Fruit fly (Drosophila melanogaster) whole organism, embryonic: ENCODE data around the gene CG15741.

Source experiments
- Adf1 ChIP-seq: fragments of 200-800 bp; sonication (Bioruptor generic); IDR thresholded peaks from 2 replicates; pipeline ENCODE4 v1.3.6; 2022; ENCODE audit warnings: missing biosample characterization, missing genetic modification characterization
- CG10462 ChIP-seq: fragments of 200-800 bp; sonication (Bioruptor generic); optimal IDR thresholded peaks from 2 replicates; lab custom pipeline; 2016; ENCODE audit warnings: missing biosample characterization, missing genetic modification characterization
- CG12299 ChIP-seq: fragments of 200-800 bp; sonication (Bioruptor generic); optimal IDR thresholded peaks from 2 replicates; lab custom pipeline; 2018; ENCODE audit warnings: missing biosample characterization, mild to moderate bottlenecking, missing genetic modification characterization
- CG15479 ChIP-seq: fragments of 200-800 bp; sonication (Bioruptor generic); optimal IDR thresholded peaks from 3 replicates; lab custom pipeline; 2019; ENCODE audit warnings: missing biosample characterization, mild to moderate bottlenecking, missing genetic modification characterization, moderate library complexity
- CG15601 ChIP-seq: fragments of 200-800 bp; sonication (Bioruptor generic); optimal IDR thresholded peaks from 3 replicates; lab custom pipeline; 2019; ENCODE audit warnings: missing biosample characterization, mild to moderate bottlenecking, missing genetic modification characterization, moderate library complexity
- CG17385 ChIP-seq: fragments of 200-800 bp; sonication (Bioruptor generic); optimal IDR thresholded peaks from 3 replicates; lab custom pipeline; 2018; ENCODE audit warnings: missing biosample characterization, mild to moderate bottlenecking, missing genetic modification characterization
- CG1832 ChIP-seq: fragments of 200-800 bp; sonication (Bioruptor generic); optimal IDR thresholded peaks from 2 replicates; lab custom pipeline; 2017; ENCODE audit warnings: missing biosample characterization, mild to moderate bottlenecking, missing genetic modification characterization, inconsistent platforms
- CG2712 ChIP-seq: fragments of 200-800 bp; optimal IDR thresholded peaks from 3 replicates; lab custom pipeline; 2019; ENCODE audit warnings: missing biosample characterization, mild to moderate bottlenecking, missing genetic modification characterization, moderate library complexity
- CG3163 ChIP-seq: fragments of 200-800 bp; sonication (Bioruptor generic); optimal IDR thresholded peaks from 3 replicates; lab custom pipeline; 2016; ENCODE audit warnings: missing biosample characterization, missing genetic modification characterization
- CG8290 ChIP-seq, 3 experiments: fragments of 200-800 bp; sonication (Bioruptor generic); optimal IDR thresholded peaks; 2 replicates each; lab custom pipeline; 2016 to 2019; ENCODE audit warnings: missing biosample characterization in 3 of 3, missing genetic modification characterization in 3 of 3, mild to moderate bottlenecking in 2 of 3, moderate library complexity in 1 of 3
- CG8924 ChIP-seq: fragments of 200-800 bp; optimal IDR thresholded peaks from 3 replicates; lab custom pipeline; 2019; ENCODE audit warnings: missing biosample characterization, mild to moderate bottlenecking, missing genetic modification characterization, moderate library complexity
- Chrac-16 ChIP-seq: fragments of 200-800 bp; sonication (Bioruptor generic); optimal IDR thresholded peaks from 3 replicates; lab custom pipeline; 2016; ENCODE audit warnings: missing biosample characterization, missing genetic modification characterization
- Dfd ChIP-seq, 2 experiments: fragments of >200 bp; optimal IDR thresholded peaks; 2 replicates each; lab custom pipeline; 2017; ENCODE audit warnings: missing biosample characterization in 2 of 2, missing genetic modification characterization in 2 of 2
- Dref ChIP-seq: fragments of 200-800 bp; sonication (Bioruptor generic); IDR thresholded peaks from 2 replicates; pipeline ENCODE4 v1.3.6; 2022; ENCODE audit warnings: missing biosample characterization, missing genetic modification characterization
- HHEX ChIP-seq: fragments of 200-800 bp; sonication (Bioruptor generic); optimal IDR thresholded peaks from 3 replicates; lab custom pipeline; 2017; ENCODE audit warnings: missing biosample characterization, mild to moderate bottlenecking, missing genetic modification characterization, missing genetic modification reagents
- Hand ChIP-seq: fragments of 200-800 bp; sonication (Bioruptor generic); optimal IDR thresholded peaks from 2 replicates; lab custom pipeline; 2017; ENCODE audit warnings: mild to moderate bottlenecking, missing biosample characterization, missing genetic modification reagents, missing genetic modification characterization
- MESR4 ChIP-seq: fragments of 200-800 bp; sonication (Bioruptor generic); optimal IDR thresholded peaks from 2 replicates; lab custom pipeline; 2018; ENCODE audit warnings: missing biosample characterization, mild to moderate bottlenecking, missing genetic modification characterization, moderate library complexity
- MTF-1 ChIP-seq: fragments of 200-800 bp; sonication (Bioruptor generic); optimal IDR thresholded peaks from 2 replicates; lab custom pipeline; 2018; ENCODE audit warnings: missing biosample characterization, mild to moderate bottlenecking, missing genetic modification characterization, borderline replicate concordance
- Med ChIP-seq: fragments of 200-800 bp; sonication (Bioruptor generic); peaks from one replicate; lab custom pipeline; 2016; ENCODE audit warnings: missing biosample characterization, missing genetic modification characterization, mild to moderate bottlenecking, inconsistent platforms, moderate library complexity
- Six4 ChIP-seq: fragments of 200-800 bp; sonication (Bioruptor generic); optimal IDR thresholded peaks from 2 replicates; lab custom pipeline; 2016; ENCODE audit warnings: missing biosample characterization, missing genetic modification characterization
- Sry-δ ChIP-seq: fragments of 200-800 bp; sonication (Bioruptor generic); optimal IDR thresholded peaks from 2 replicates; lab custom pipeline; 2016; ENCODE audit warnings: missing biosample characterization, missing genetic modification characterization
- Trl ChIP-seq, 3 experiments: fragments of >200 bp in 2 of 3; fragments of 200-800 bp in 1 of 3; sonication (Bioruptor generic) in 1 of 3; optimal IDR thresholded peaks; 2 replicates in 1 of 3; 3 replicates in 2 of 3; lab custom pipeline; 2016 to 2017; ENCODE audit warnings: missing biosample characterization in 1 of 3, missing genetic modification characterization in 1 of 3
- amos ChIP-seq: fragments of 200-800 bp; sonication (Bioruptor generic); IDR thresholded peaks from 2 replicates; pipeline ENCODE4 v1.3.6; 2022; ENCODE audit warnings: missing biosample characterization, missing genetic modification characterization; ENCODE audit not compliant: partially characterized antibody
- aop ChIP-seq: fragments of 200-800 bp; sonication (Bioruptor generic); IDR thresholded peaks from 2 replicates; pipeline ENCODE4 v1.3.6; 2022; ENCODE audit warnings: missing biosample characterization, missing genetic modification characterization
- ara ChIP-seq: fragments of 200-800 bp; sonication (Bioruptor generic); IDR thresholded peaks from 2 replicates; pipeline ENCODE4 v1.3.6; 2022; ENCODE audit warnings: missing biosample characterization, missing genetic modification characterization
- bcd ChIP-seq: fragments of 200-800 bp; sonication (Bioruptor generic); optimal IDR thresholded peaks from 2 replicates; lab custom pipeline; 2017; ENCODE audit warnings: missing biosample characterization, mild to moderate bottlenecking, missing genetic modification characterization
- cg ChIP-seq: fragments of 200-800 bp; sonication (Bioruptor generic); optimal IDR thresholded peaks from 3 replicates; lab custom pipeline; 2019; ENCODE audit warnings: missing biosample characterization, mild to moderate bottlenecking, missing genetic modification characterization, moderate library complexity
- chinmo ChIP-seq: fragments of 200-800 bp; sonication (Bioruptor generic); IDR thresholded peaks from 4 replicates; pipeline ENCODE4 v1.3.6; 2022; ENCODE audit warnings: missing biosample characterization, missing genetic modification characterization; ENCODE audit not compliant: partially characterized antibody
- ci ChIP-seq: fragments of 200-800 bp; sonication (Bioruptor generic); IDR thresholded peaks from 3 replicates; pipeline ENCODE4 v1.3.6; 2022; ENCODE audit warnings: missing biosample characterization, missing genetic modification characterization
- crol ChIP-seq: fragments of 200-800 bp; sonication (Bioruptor generic); IDR thresholded peaks from 2 replicates; pipeline ENCODE4 v1.3.6; 2022; ENCODE audit warnings: missing biosample characterization, missing genetic modification characterization
- crp ChIP-seq, 2 experiments: fragments of 200-800 bp; sonication (Bioruptor generic); optimal IDR thresholded peaks; 2 replicates in 1 of 2; 3 replicates in 1 of 2; lab custom pipeline; 2017; ENCODE audit warnings: missing biosample characterization in 2 of 2, missing genetic modification characterization in 2 of 2, mild to moderate bottlenecking in 1 of 2, moderate library complexity in 1 of 2
- dm ChIP-seq: fragments of 200-800 bp; sonication (Bioruptor generic); optimal IDR thresholded peaks from 3 replicates; lab custom pipeline; 2016; ENCODE audit warnings: missing biosample characterization, missing genetic modification characterization
- fd102C ChIP-seq: fragments of 200-800 bp; sonication (Bioruptor generic); optimal IDR thresholded peaks from 2 replicates; lab custom pipeline; 2018; ENCODE audit warnings: missing biosample characterization, mild to moderate bottlenecking, missing genetic modification characterization, moderate library complexity
- fd64A ChIP-seq: fragments of 200-800 bp; sonication (Bioruptor generic); optimal IDR thresholded peaks from 3 replicates; lab custom pipeline; 2018; ENCODE audit warnings: missing biosample characterization, mild to moderate bottlenecking, missing genetic modification characterization
- ken ChIP-seq: fragments of 200-800 bp; sonication (Bioruptor generic); IDR thresholded peaks from 3 replicates; pipeline ENCODE4 v1.3.6; 2022; ENCODE audit warnings: missing biosample characterization, missing genetic modification characterization
- pfk ChIP-seq: fragments of 200-800 bp; sonication (Bioruptor generic); optimal IDR thresholded peaks from 2 replicates; lab custom pipeline; 2018; ENCODE audit warnings: missing biosample characterization, mild to moderate bottlenecking, missing genetic modification characterization, moderate library complexity
- pros ChIP-seq: fragments of 200-800 bp; sonication (Bioruptor generic); optimal IDR thresholded peaks from 3 replicates; lab custom pipeline; 2019; ENCODE audit warnings: missing biosample characterization, mild to moderate bottlenecking, missing genetic modification characterization, moderate library complexity
- psq ChIP-seq: fragments of 200-800 bp; sonication (Bioruptor generic); optimal IDR thresholded peaks from 2 replicates; lab custom pipeline; 2017; ENCODE audit warnings: missing biosample characterization, missing genetic modification characterization
- rib ChIP-seq: fragments of 200-800 bp; sonication (Bioruptor generic); IDR thresholded peaks from 2 replicates; pipeline ENCODE4 v1.3.6; 2022; ENCODE audit warnings: missing biosample characterization, missing genetic modification characterization
- salm ChIP-seq: fragments of 200-800 bp; sonication (Bioruptor generic); optimal IDR thresholded peaks from 2 replicates; lab custom pipeline; 2018; ENCODE audit warnings: missing biosample characterization, mild to moderate bottlenecking, missing genetic modification characterization
- sens ChIP-seq: fragments of 200-800 bp; sonication (Bioruptor generic); peaks from one replicate; lab custom pipeline; 2016; ENCODE audit warnings: missing biosample characterization, missing genetic modification characterization
- seq ChIP-seq: fragments of 200-800 bp; sonication (Bioruptor generic); IDR thresholded peaks from 2 replicates; pipeline ENCODE4 v1.3.6; 2022; ENCODE audit warnings: missing biosample characterization, missing genetic modification characterization
- stc ChIP-seq: fragments of 200-800 bp; sonication (Bioruptor generic); IDR thresholded peaks from 2 replicates; pipeline ENCODE4 v1.3.6; 2022; ENCODE audit warnings: missing biosample characterization, missing genetic modification characterization
- trem ChIP-seq: fragments of 200-800 bp; optimal IDR thresholded peaks from 3 replicates; lab custom pipeline; 2019; ENCODE audit warnings: missing biosample characterization, mild to moderate bottlenecking, missing genetic modification characterization, moderate library complexity
- unc-4 ChIP-seq: fragments of 200-800 bp; sonication (Bioruptor generic); IDR thresholded peaks from 2 replicates; pipeline ENCODE4 v1.3.6; 2022; ENCODE audit warnings: missing biosample characterization, missing genetic modification characterization; ENCODE audit not compliant: partially characterized antibody
- vnd ChIP-seq: fragments of 200-800 bp; sonication (Bioruptor generic); IDR thresholded peaks from 3 replicates; pipeline ENCODE4 v1.3.6; 2022; ENCODE audit warnings: missing biosample characterization, missing genetic modification characterization; ENCODE audit not compliant: partially characterized antibody

The CG15741 gene

dm6 chrX:11818047-11818766, 19.6 kb downstream of the CG15741 start (continued):
- peak; percentile 42; the same call in 1 of the 3 replicates for TF ChIP-seq vnd
- TF ChIP-seq bcd (GFP tag; lab: Kevin White, UChicago): peak; percentile 89
- no peak for TF ChIP-seq Dref
- peak; percentile 93 for TF ChIP-seq Six4 (GFP tag; lab: Kevin White, UChicago)
- TF ChIP-seq fd102C (GFP tag; lab: Kevin White, UChicago): peak; percentile 70
- TF ChIP-seq ara (GFP tag; lab: Robert Waterston, UW): peak; percentile 93
- TF ChIP-seq dm (GFP tag; lab: Kevin White, UChicago): peak; percentile 89
- TF ChIP-seq trem (tag; lab: Kevin White, UChicago): peak; percentile 92
- TF ChIP-seq rib: peak; percentile 79
- TF ChIP-seq unc-4: peak; percentile 24; the same call in 1 of the 2 replicates
- TF ChIP-seq amos: no peak
- TF ChIP-seq Dfd (GFP tag; optimal IDR thresholded peaks at IDR 0.05; lab: Kevin White, UChicago): no peak
- TF ChIP-seq salm: peak; percentile 93
- TF ChIP-seq CG2712 (tag; lab: Kevin White, UChicago): peak; percentile 97
- peak; percentile 91 for TF ChIP-seq HHEX (GFP tag; lab: Kevin White, UChicago)
- TF ChIP-seq, all 482 proteins: peak for 447

DNA sequence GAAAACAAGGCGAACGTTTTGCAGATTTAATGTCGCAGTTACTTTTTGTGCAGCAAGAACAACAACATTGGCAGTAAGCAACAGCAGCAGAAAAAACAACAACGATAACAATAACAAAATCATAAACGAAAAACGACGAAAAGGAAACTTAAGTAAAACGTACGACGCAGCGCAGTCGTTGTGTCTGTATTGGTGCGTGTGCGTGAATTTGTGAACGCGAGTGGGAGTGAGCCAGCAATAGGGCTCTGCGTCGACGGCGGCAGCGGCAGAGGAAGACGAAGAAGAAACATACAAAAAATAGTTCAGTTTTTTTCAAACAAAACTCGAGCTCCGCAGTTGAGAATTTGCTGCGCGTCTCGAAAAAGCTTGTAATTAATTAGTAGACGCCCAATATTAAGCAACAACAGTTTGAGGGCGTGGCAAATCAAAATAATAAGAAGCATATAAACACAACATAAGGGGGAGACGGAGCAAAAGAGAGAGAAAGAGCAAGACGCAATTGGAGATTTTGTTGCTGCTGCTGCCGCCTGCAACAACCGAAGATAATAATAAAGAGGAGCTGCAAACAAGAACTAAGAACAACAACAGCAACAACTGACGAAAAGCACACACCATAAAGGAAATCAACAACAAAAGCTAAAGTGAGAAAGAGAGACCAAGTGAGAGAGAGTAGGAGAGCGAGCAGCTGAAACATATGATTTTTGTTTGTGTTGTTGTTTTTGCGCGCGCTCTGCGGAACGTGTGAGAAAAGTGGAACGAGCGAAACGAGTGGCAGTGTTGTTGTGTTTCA, 20.4 kb downstream of the CG15741 start:
- TF ChIP-seq Med (peak; percentile 50), ken (no peak), CG10462 (GFP tag; lab: Kevin White, UChicago) (no peak), sens (peak; percentile 40), CG17385 (peak; percentile 88), MTF-1 (peak; percentile 20), Chrac-16 (no peak), cg (GFP tag; lab: Kevin White, UChicago) (peak; percentile 74), seq (GFP tag; lab: Robert Waterston, UW) (no peak), CG15601 (peak; percentile 21), CG8924 (tag; lab: Kevin White, UChicago) (peak; percentile 30), Sry-δ (no peak), crol (peak; percentile 18; the same call in 1 of the 2 replicates), pros (GFP tag; lab: Kevin White, UChicago) (peak; percentile 61), CG8290 (GFP tag; optimal IDR thresholded peaks at IDR 0.05; lab: Kevin White, UChicago) (no peak), CG8290 (tag; optimal IDR thresholded peaks at IDR 0.05; lab: Kevin White, UChicago) (peak in 1 of 2 experiments; percentile 16), pfk (GFP tag; lab: Kevin White, UChicago) (peak; percentile 99), aop (GFP tag; lab: Robert Waterston, UW) (no peak), CG1832 (GFP tag; lab: Kevin White, UChicago) (peak; percentile 47), CG12299 (tag; lab: Kevin White, UChicago) (peak; percentile 9), psq (GFP tag; lab: Kevin White, UChicago) (peak; percentile 72), Hand (GFP tag; lab: Kevin White, UChicago) (no peak), CG15479 (GFP tag; lab: Kevin White, UChicago) (peak; percentile 40), chinmo (peak; percentile 83; the same call in 1 of the 4 replicates), fd64A (GFP tag; lab: Kevin White, UChicago) (no peak), Trl (optimal IDR thresholded peaks at IDR 0.05; lab: Kevin White, UChicago) (peak; percentile 79 to 91), Trl (GFP tag; optimal IDR thresholded peaks at IDR 0.05; lab: Kevin White, UChicago) (peak; percentile 56), stc (GFP tag; lab: Robert Waterston, UW) (0 out of 2 replicates have a peak, but pooled peaks have one; percentile 9), CG3163 (GFP tag; lab: Kevin White, UChicago) (peak; percentile 35), ci (peak; percentile 29; the same call in 1 of the 3 replicates), MESR4 (GFP tag; lab: Kevin White, UChicago) (peak; percentile 19), crp (GFP tag; optimal IDR thresholded peaks at IDR 0.05; lab: Kevin White, UChicago) (peak in 1 of 2 experiments; percentile 73), Adf1 (GFP tag; lab: Robert Waterston, UW) (peak; percentile 98)
